Worm (Caenorhabditis elegans) whole organism, L1 larva: Measurements from ENCODE around the gene F27D9.2.

ENCODE experiments used
- C34B4.2 ChIP-seq: sonication (generic microtip); optimal IDR thresholded peaks from 2 replicates; lab custom pipeline; 2017; ENCODE audit warnings: mild to moderate bottlenecking, missing genetic modification characterization, missing compliant biosample characterization
- ceh-8 ChIP-seq: fragments of 200-800 bp; sonication (Bioruptor generic); optimal IDR thresholded peaks from 2 replicates; lab custom pipeline; 2018; ENCODE audit warnings: mild to moderate bottlenecking, missing genetic modification characterization, moderate library complexity, missing compliant biosample characterization
- ceh-88 ChIP-seq: fragments of 200-800 bp; sonication (Bioruptor generic); IDR thresholded peaks from 2 replicates; pipeline ENCODE4 v1.3.6; 2022; ENCODE audit warnings: missing genetic modification characterization, missing compliant biosample characterization
- ceh-90 ChIP-seq: sonication (generic microtip); optimal IDR thresholded peaks from 2 replicates; lab custom pipeline; 2016; ENCODE audit warnings: missing genetic modification characterization, missing compliant biosample characterization
- dsc-1 ChIP-seq: sonication (generic microtip); optimal IDR thresholded peaks from 2 replicates; lab custom pipeline; 2016; ENCODE audit warnings: mild to moderate bottlenecking, missing genetic modification characterization, missing compliant biosample characterization
- efl-3 ChIP-seq: fragments of 200-800 bp; sonication (Bioruptor generic); optimal IDR thresholded peaks from 2 replicates; lab custom pipeline; 2018; ENCODE audit warnings: mild to moderate bottlenecking, missing genetic modification characterization, missing compliant biosample characterization
- egl-13 ChIP-seq: sonication (generic microtip); optimal IDR thresholded peaks from 2 replicates; lab custom pipeline; 2016; ENCODE audit warnings: missing genotype, missing genetic modification reagents, missing genetic modification characterization, missing compliant biosample characterization
- ets-5 ChIP-seq: fragments of 200-800 bp; sonication (Bioruptor generic); IDR thresholded peaks from 2 replicates; pipeline ENCODE4 v1.3.6; 2022; ENCODE audit warnings: missing genetic modification characterization, missing compliant biosample characterization
- fkh-10 ChIP-seq: sonication (generic microtip); optimal IDR thresholded peaks from 2 replicates; lab custom pipeline; 2017; ENCODE audit warnings: missing biosample characterization, missing genetic modification reagents, missing genetic modification characterization
- fkh-4 ChIP-seq: sonication (generic microtip); optimal IDR thresholded peaks from 2 replicates; lab custom pipeline; 2016; ENCODE audit warnings: missing compliant biosample characterization, missing genetic modification characterization, borderline replicate concordance
- fkh-8 ChIP-seq: sonication (generic microtip); optimal IDR thresholded peaks from 2 replicates; lab custom pipeline; 2016; ENCODE audit warnings: mild to moderate bottlenecking, missing genetic modification characterization, missing compliant biosample characterization
- grh-1 ChIP-seq: fragments of 200-800 bp; sonication (Bioruptor generic); IDR thresholded peaks from 2 replicates; pipeline ENCODE4 v1.3.6; 2022; ENCODE audit warnings: missing genetic modification reagents, missing genetic modification characterization, missing compliant biosample characterization
- lin-14 ChIP-seq: fragments of 200-800 bp; sonication (Bioruptor generic); optimal IDR thresholded peaks from 2 replicates; lab custom pipeline; 2018; ENCODE audit warnings: mild to moderate bottlenecking, missing genetic modification characterization, moderate library complexity, missing compliant biosample characterization
- lin-35 ChIP-seq, 2 experiments: fragments of 150-350 bp; optimal IDR thresholded peaks; 2 replicates each; lab custom pipeline; 2014; ENCODE audit warnings: missing biosample characterization in 2 of 2, missing genetic modification characterization in 2 of 2, missing genetic modification reagents in 2 of 2
- lsy-2 ChIP-seq, 2 experiments: fragments of 150-350 bp; optimal IDR thresholded peaks; 2 replicates each; lab custom pipeline; 2014; ENCODE audit warnings: missing biosample characterization in 2 of 2, missing genetic modification characterization in 2 of 2
- mab-9 ChIP-seq: fragments of 200-800 bp; sonication (Bioruptor generic); IDR thresholded peaks from 2 replicates; pipeline ENCODE4 v1.3.6; 2022; ENCODE audit warnings: missing genetic modification reagents, missing genetic modification characterization, missing compliant biosample characterization
- mdl-1 ChIP-seq, 2 experiments: fragments of 150-350 bp; optimal IDR thresholded peaks; 2 replicates each; lab custom pipeline; 2014 to 2017; ENCODE audit warnings: missing biosample characterization in 2 of 2, missing genetic modification characterization in 2 of 2, inconsistent platforms in 1 of 2
- mef-2 ChIP-seq: fragments of 150-350 bp; optimal IDR thresholded peaks from 2 replicates; lab custom pipeline; 2014; ENCODE audit warnings: missing biosample characterization, missing genetic modification characterization
- nhr-11 ChIP-seq: fragments of 150-350 bp; optimal IDR thresholded peaks from 2 replicates; lab custom pipeline; 2014; ENCODE audit warnings: missing biosample characterization, missing genetic modification characterization
- nhr-12 ChIP-seq: sonication (generic microtip); optimal IDR thresholded peaks from 2 replicates; lab custom pipeline; 2017; ENCODE audit warnings: missing biosample characterization, missing genetic modification characterization
- nhr-19 ChIP-seq: fragments of 200-800 bp; sonication (Bioruptor generic); conservative IDR thresholded peaks from 2 replicates; pipeline ENCODE4 v1.3.6; 2022; ENCODE audit warnings: missing genetic modification characterization, missing compliant biosample characterization
- nhr-20 ChIP-seq: sonication (generic microtip); optimal IDR thresholded peaks from 2 replicates; lab custom pipeline; 2016; ENCODE audit warnings: mild to moderate bottlenecking, missing genetic modification characterization, missing compliant biosample characterization
- nhr-237 ChIP-seq: fragments of 150-350 bp; optimal IDR thresholded peaks from 2 replicates; lab custom pipeline; 2014; ENCODE audit warnings: missing biosample characterization, missing genetic modification characterization
- nhr-47 ChIP-seq: sonication (generic microtip); optimal IDR thresholded peaks from 2 replicates; lab custom pipeline; 2016; ENCODE audit warnings: mild to moderate bottlenecking, missing genetic modification characterization, moderate library complexity, missing compliant biosample characterization
- nhr-71 ChIP-seq: sonication (generic microtip); optimal IDR thresholded peaks from 2 replicates; lab custom pipeline; 2016; ENCODE audit warnings: mild to moderate bottlenecking, missing genetic modification characterization, moderate library complexity, missing compliant biosample characterization
- nhr-77 ChIP-seq: fragments of 150-350 bp; optimal IDR thresholded peaks from 2 replicates; lab custom pipeline; 2014; ENCODE audit warnings: missing biosample characterization, missing genetic modification characterization
- rnt-1 ChIP-seq: sonication (generic microtip); optimal IDR thresholded peaks from 2 replicates; lab custom pipeline; 2016; ENCODE audit warnings: mild to moderate bottlenecking, missing genetic modification characterization, moderate library complexity, missing compliant biosample characterization
- snu-23 ChIP-seq: sonication (generic microtip); optimal IDR thresholded peaks from 2 replicates; lab custom pipeline; 2016; ENCODE audit warnings: missing genetic modification characterization, missing compliant biosample characterization
- sox-4 ChIP-seq: sonication (generic microtip); optimal IDR thresholded peaks from 2 replicates; lab custom pipeline; 2016; ENCODE audit warnings: missing genetic modification characterization, missing compliant biosample characterization
- tbx-2 ChIP-seq: sonication (generic microtip); optimal IDR thresholded peaks from 2 replicates; lab custom pipeline; 2016; ENCODE audit warnings: missing genetic modification characterization, missing compliant biosample characterization
- unc-130 ChIP-seq: fragments of 150-350 bp; optimal IDR thresholded peaks from 2 replicates; lab custom pipeline; 2017; ENCODE audit warnings: missing biosample characterization, missing genetic modification characterization, inconsistent platforms
- unc-86 ChIP-seq: sonication (generic microtip); optimal IDR thresholded peaks from 2 replicates; lab custom pipeline; 2016; ENCODE audit warnings: missing genetic modification characterization, missing compliant biosample characterization
- xbp-1 ChIP-seq: sonication (generic microtip); optimal IDR thresholded peaks from 2 replicates; lab custom pipeline; 2016; ENCODE audit warnings: missing genetic modification characterization, missing compliant biosample characterization
- zag-1 ChIP-seq: fragments of 150-350 bp; optimal IDR thresholded peaks from 2 replicates; lab custom pipeline; 2014; ENCODE audit warnings: missing biosample characterization, missing genetic modification characterization
- zip-4 ChIP-seq: fragments of 200-800 bp; sonication (Bioruptor generic); optimal IDR thresholded peaks from 2 replicates; lab custom pipeline; 2018; ENCODE audit warnings: mild to moderate bottlenecking, missing genetic modification characterization, moderate library complexity, missing compliant biosample characterization

The F27D9.2 gene

DNA sequence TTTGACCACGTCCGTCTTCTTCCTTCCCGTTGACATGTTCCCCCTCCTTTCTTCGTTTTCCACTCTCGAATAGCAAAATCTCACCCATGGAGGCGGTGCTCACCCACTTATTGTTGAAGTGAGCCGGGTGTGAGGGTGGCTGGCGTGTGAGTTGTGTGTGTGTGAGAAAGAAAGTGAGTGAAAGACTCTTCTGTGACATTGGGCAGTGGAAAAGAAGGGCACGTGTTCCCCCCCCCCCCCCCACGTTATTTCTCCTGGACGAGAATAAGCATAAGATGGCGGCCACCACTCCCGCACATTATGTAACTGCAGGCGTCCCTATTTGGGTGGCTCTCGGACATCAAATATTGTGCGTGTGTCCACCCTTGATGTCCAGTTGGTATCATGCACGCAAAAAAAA lies 37.4 kb downstream of the F27D9.2 start:
- TF ChIP-seq unc-86 (tag; lab: Kevin White, UChicago) = no peak
- no peak for TF ChIP-seq nhr-47 (tag; lab: Kevin White, UChicago)
- peak; percentile 57 for TF ChIP-seq lin-14
- TF ChIP-seq mab-9 = 0 out of 2 replicates have a peak, but pooled peaks have one; percentile 30
- peak; percentile 44 for TF ChIP-seq fkh-8
- TF ChIP-seq, all 84 proteins: peak for 3

DNA sequence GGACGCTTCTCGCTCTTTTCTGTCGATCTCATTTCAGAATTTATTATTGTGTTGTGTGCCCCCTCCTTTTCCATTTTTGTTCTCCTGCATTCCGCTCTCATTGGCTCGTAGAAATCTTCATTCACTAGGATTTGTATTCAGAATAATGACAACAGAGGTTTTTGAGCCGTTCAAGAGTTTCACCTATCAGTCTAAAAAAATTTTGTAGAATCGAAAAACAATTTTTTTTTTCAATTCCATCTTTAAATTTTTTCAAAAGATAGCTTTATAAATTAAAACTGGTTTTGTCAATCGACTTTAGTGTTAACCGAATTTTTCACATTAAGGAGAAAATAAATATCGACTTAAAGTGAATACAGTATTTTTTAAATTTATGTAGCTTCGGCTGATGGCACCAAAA lies 37.9 kb downstream of the F27D9.2 start, which contains the start of gene K09F5.4:
Gene K09F5.4 (minus strand): TSS at position 101 of the 400 bp plus-strand sequence.
- TF ChIP-seq ceh-8 (GFP tag; lab: Kevin White, UChicago) = no peak
- no peak for TF ChIP-seq nhr-11
- TF ChIP-seq mef-2 = no peak
- TF ChIP-seq nhr-237 = no peak
- TF ChIP-seq fkh-10 (GFP tag; lab: Kevin White, UChicago) = no peak
- no peak for TF ChIP-seq snu-23 (GFP tag; lab: Kevin White, UChicago)
- TF ChIP-seq fkh-4 (tag; lab: Kevin White, UChicago) = no peak
- TF ChIP-seq ceh-88 = no peak
- no peak for TF ChIP-seq grh-1 (GFP tag; lab: Robert Waterston, UW)
- no peak for TF ChIP-seq mab-9

DNA sequence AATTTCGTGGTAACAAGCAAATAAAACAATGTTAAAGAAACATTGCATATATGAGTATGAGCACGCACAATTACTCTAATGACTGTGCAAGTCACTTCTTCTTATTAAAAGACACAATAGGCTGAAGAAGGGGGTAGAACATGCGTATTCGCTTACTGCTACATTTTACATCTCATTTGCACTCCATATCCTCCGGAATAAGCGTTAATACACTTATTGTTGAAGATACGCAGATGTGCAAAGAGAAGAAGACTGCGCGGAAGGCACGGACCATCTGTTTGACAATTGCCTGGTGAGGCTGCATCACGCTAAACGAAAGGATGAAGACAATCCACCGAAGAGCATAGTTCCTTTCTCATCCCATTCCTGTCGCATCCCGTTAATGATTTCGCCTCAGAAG lies 40.1 kb downstream of the F27D9.2 start:
- TF ChIP-seq lin-14 = peak; percentile 37
- TF ChIP-seq dsc-1 (tag; lab: Kevin White, UChicago) = no peak

DNA sequence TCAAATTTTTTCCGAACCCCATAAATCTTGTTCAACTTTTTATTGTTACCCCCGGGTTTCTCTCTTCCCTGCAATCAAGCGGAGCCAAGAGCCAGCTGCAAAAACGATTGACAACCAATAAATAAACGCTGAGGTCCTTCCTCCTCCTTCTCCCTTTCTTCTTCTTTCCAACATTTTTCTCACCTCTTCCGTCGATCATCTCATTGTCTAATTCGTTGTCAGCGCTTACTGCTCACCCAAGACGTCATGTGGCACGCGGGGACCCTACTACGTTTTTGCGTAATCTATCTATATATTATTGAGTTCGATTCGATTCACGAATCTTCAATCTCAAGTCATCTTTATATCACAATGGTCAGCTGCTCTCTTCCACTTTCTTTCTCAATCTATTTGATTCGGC lies 42.7 kb downstream of the F27D9.2 start:
- TF ChIP-seq xbp-1 (tag; lab: Kevin White, UChicago) (no peak), snu-23 (GFP tag; lab: Kevin White, UChicago) (peak; percentile 32), egl-13 (no peak), tbx-2 (tag; lab: Kevin White, UChicago) (peak; percentile 19), mdl-1 (tag; optimal IDR thresholded peaks at IDR 0.05; lab: Kevin White, UChicago) (peak in 1 of 2 experiments; percentile 25), nhr-77 (no peak), zag-1 (tag; lab: Kevin White, UChicago) (no peak), lin-35 (GFP tag; optimal IDR thresholded peaks at IDR 0.05; lab: Kevin White, UChicago) (no peak), nhr-12 (tag; lab: Kevin White, UChicago) (no peak), nhr-19 (GFP tag; lab: Robert Waterston, UW) (peak; percentile 52), efl-3 (GFP tag; lab: Kevin White, UChicago) (no peak), C34B4.2 (no peak), unc-130 (tag; lab: Kevin White, UChicago) (peak; percentile 56), ets-5 (GFP tag; lab: Robert Waterston, UW) (no peak), lsy-2 (tag; optimal IDR thresholded peaks at IDR 0.05; lab: Kevin White, UChicago) (peak in 1 of 2 experiments; percentile 41), nhr-20 (peak; percentile 38), nhr-71 (peak; percentile 78), sox-4 (tag; lab: Kevin White, UChicago) (no peak), dsc-1 (tag; lab: Kevin White, UChicago) (peak; percentile 17), lin-14 (peak; percentile 78), rnt-1 (tag; lab: Kevin White, UChicago) (peak; percentile 68), ceh-90 (tag; lab: Kevin White, UChicago) (no peak)

DNA sequence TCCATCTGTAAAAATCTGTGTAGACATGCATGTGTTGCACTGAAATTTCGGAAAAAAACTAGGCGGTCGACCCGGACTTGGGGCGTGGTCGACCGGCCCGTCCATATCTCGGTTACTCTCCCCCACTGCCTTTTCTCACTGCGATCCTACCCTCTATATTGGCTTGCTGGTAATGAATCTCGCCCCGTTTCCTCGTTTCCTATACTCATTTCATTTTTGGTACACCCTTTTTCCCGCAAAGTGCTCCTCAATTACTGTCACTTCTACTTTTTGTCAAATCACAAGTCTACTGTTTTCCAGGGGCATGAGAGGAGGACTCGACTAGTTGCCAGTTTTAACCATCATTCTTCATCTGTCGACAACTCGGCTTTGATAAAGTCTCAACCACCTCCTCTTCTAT lies 46.2 kb downstream of the F27D9.2 start, which contains the start of gene K09F5.6:
Gene K09F5.6 (plus strand): TSS at position 301 of the 400 bp plus-strand sequence.
- TF ChIP-seq nhr-47 (tag; lab: Kevin White, UChicago) (no peak), zip-4 (GFP tag; lab: Kevin White, UChicago) (no peak)
